Fruit fly (Drosophila melanogaster) whole organism, embryonic: ENCODE data around the gene CG33098.

ENCODE experiments used
- B-H2 ChIP-seq: fragments of 200-800 bp; sonication (Bioruptor generic); optimal IDR thresholded peaks from 2 replicates; lab custom pipeline; 2018; ENCODE audit warnings: missing biosample characterization, mild to moderate bottlenecking, missing genetic modification characterization
- CG10321 ChIP-seq: fragments of 200-800 bp; sonication (Bioruptor generic); IDR thresholded peaks from 2 replicates; pipeline ENCODE4 v1.3.6; 2022; ENCODE audit warnings: missing biosample characterization, missing genetic modification characterization
- CG10462 ChIP-seq: fragments of 200-800 bp; sonication (Bioruptor generic); optimal IDR thresholded peaks from 2 replicates; lab custom pipeline; 2016; ENCODE audit warnings: missing biosample characterization, missing genetic modification characterization
- CG10654 ChIP-seq: fragments of 200-800 bp; sonication (Bioruptor generic); optimal IDR thresholded peaks from 2 replicates; lab custom pipeline; 2016; ENCODE audit warnings: missing biosample characterization, missing genetic modification characterization
- CG11560 ChIP-seq: fragments of 200-800 bp; sonication (Bioruptor generic); IDR thresholded peaks from 3 replicates; pipeline ENCODE4 v1.3.6; 2022; ENCODE audit warnings: missing biosample characterization, missing genetic modification characterization
- CG11695 ChIP-seq: fragments of 200-800 bp; sonication (Bioruptor generic); IDR thresholded peaks from 3 replicates; pipeline ENCODE4 v1.3.6; 2022; ENCODE audit warnings: missing biosample characterization, missing genetic modification characterization
- CG1233 ChIP-seq: fragments of 200-800 bp; sonication (Bioruptor generic); optimal IDR thresholded peaks from 4 replicates; lab custom pipeline; 2018; ENCODE audit warnings: missing biosample characterization, mild to moderate bottlenecking, missing genetic modification characterization
- CG13287 ChIP-seq: fragments of 200-800 bp; sonication (Bioruptor generic); IDR thresholded peaks from 2 replicates; pipeline ENCODE4 v1.3.6; 2022; ENCODE audit warnings: missing biosample characterization, missing genetic modification characterization; ENCODE audit not compliant: partially characterized antibody
- CG15073 ChIP-seq: fragments of 200-800 bp; sonication (Bioruptor generic); optimal IDR thresholded peaks from 2 replicates; lab custom pipeline; 2016; ENCODE audit warnings: missing biosample characterization, missing genetic modification characterization
- CG17385 ChIP-seq: fragments of 200-800 bp; sonication (Bioruptor generic); optimal IDR thresholded peaks from 3 replicates; lab custom pipeline; 2018; ENCODE audit warnings: missing biosample characterization, mild to moderate bottlenecking, missing genetic modification characterization
- CG17568 ChIP-seq: fragments of 200-800 bp; sonication (Bioruptor generic); optimal IDR thresholded peaks from 2 replicates; lab custom pipeline; 2018; ENCODE audit warnings: missing biosample characterization, mild to moderate bottlenecking, missing genetic modification characterization, moderate library complexity
- CG18764 ChIP-seq: fragments of 200-800 bp; sonication (Bioruptor generic); optimal IDR thresholded peaks from 3 replicates; lab custom pipeline; 2016; ENCODE audit warnings: missing biosample characterization, missing genetic modification characterization
- CG31388 ChIP-seq: fragments of 200-800 bp; sonication (Bioruptor generic); optimal IDR thresholded peaks from 2 replicates; lab custom pipeline; 2016; ENCODE audit warnings: missing biosample characterization, missing genetic modification characterization
- CG4424 ChIP-seq: fragments of 200-800 bp; sonication (Bioruptor generic); optimal IDR thresholded peaks from 3 replicates; lab custom pipeline; 2016; ENCODE audit warnings: missing biosample characterization, missing genetic modification characterization
- CG4820 ChIP-seq: fragments of 200-800 bp; sonication (Bioruptor generic); optimal IDR thresholded peaks from 3 replicates; lab custom pipeline; 2016; ENCODE audit warnings: missing biosample characterization, missing genetic modification characterization
- CG7271 ChIP-seq: fragments of 200-800 bp; sonication (Bioruptor generic); optimal IDR thresholded peaks from 2 replicates; lab custom pipeline; 2018; ENCODE audit warnings: missing biosample characterization, mild to moderate bottlenecking, missing genetic modification characterization, moderate library complexity
- CG7745 ChIP-seq: fragments of 200-800 bp; sonication (Bioruptor generic); optimal IDR thresholded peaks from 2 replicates; lab custom pipeline; 2018; ENCODE audit warnings: missing biosample characterization, mild to moderate bottlenecking, missing genetic modification characterization, moderate library complexity
- CG7928 ChIP-seq: fragments of 200-800 bp; sonication (Bioruptor generic); optimal IDR thresholded peaks from 2 replicates; lab custom pipeline; 2017; ENCODE audit warnings: missing biosample characterization, mild to moderate bottlenecking, missing genetic modification characterization
- CG7963 ChIP-seq: fragments of 200-800 bp; sonication (Bioruptor generic); IDR thresholded peaks from 3 replicates; pipeline ENCODE4 v1.3.6; 2022; ENCODE audit warnings: missing biosample characterization, missing genetic modification characterization; ENCODE audit not compliant: partially characterized antibody
- Chrac-16 ChIP-seq: fragments of 200-800 bp; sonication (Bioruptor generic); optimal IDR thresholded peaks from 3 replicates; lab custom pipeline; 2016; ENCODE audit warnings: missing biosample characterization, missing genetic modification characterization
- Deaf1 ChIP-seq: fragments of 200-800 bp; optimal IDR thresholded peaks from 3 replicates; lab custom pipeline; 2019; ENCODE audit warnings: missing biosample characterization, mild to moderate bottlenecking, missing genetic modification characterization, moderate library complexity
- Fer1 ChIP-seq: fragments of 200-800 bp; sonication (Bioruptor generic); optimal IDR thresholded peaks from 2 replicates; lab custom pipeline; 2017; ENCODE audit warnings: missing biosample characterization, mild to moderate bottlenecking, missing genetic modification characterization
- Gsc ChIP-seq: fragments of 200-800 bp; sonication (Bioruptor generic); IDR thresholded peaks from 2 replicates; pipeline ENCODE4 v1.3.6; 2022; ENCODE audit warnings: missing biosample characterization, missing genetic modification characterization
- Hmr ChIP-seq: fragments of 200-800 bp; sonication (Bioruptor generic); optimal IDR thresholded peaks from 3 replicates; lab custom pipeline; 2017; ENCODE audit warnings: mild to moderate bottlenecking, missing biosample characterization, missing genetic modification reagents, missing genetic modification characterization
- Lim3 ChIP-seq: fragments of 200-800 bp; sonication (Bioruptor generic); IDR thresholded peaks from 2 replicates; pipeline ENCODE4 v1.3.6; 2022; ENCODE audit warnings: missing biosample characterization, missing genetic modification characterization
- MBD-R2 ChIP-seq: fragments of 200-800 bp; sonication (Bioruptor generic); IDR thresholded peaks from 2 replicates; pipeline ENCODE4 v1.3.6; 2022; ENCODE audit warnings: missing biosample characterization, missing genetic modification characterization
- NC2β ChIP-seq: fragments of 200-800 bp; sonication (Bioruptor generic); optimal IDR thresholded peaks from 2 replicates; lab custom pipeline; 2016; ENCODE audit warnings: missing biosample characterization, missing genetic modification characterization
- NFAT ChIP-seq: fragments of 200-800 bp; sonication (Bioruptor generic); IDR thresholded peaks from 2 replicates; pipeline ENCODE4 v1.3.6; 2022; ENCODE audit warnings: missing biosample characterization, missing genetic modification characterization
- NfI ChIP-seq: fragments of 200-800 bp; sonication (Bioruptor generic); optimal IDR thresholded peaks from 3 replicates; lab custom pipeline; 2018; ENCODE audit warnings: missing biosample characterization, mild to moderate bottlenecking, missing genetic modification characterization, moderate library complexity
- amos ChIP-seq: fragments of 200-800 bp; sonication (Bioruptor generic); IDR thresholded peaks from 2 replicates; pipeline ENCODE4 v1.3.6; 2022; ENCODE audit warnings: missing biosample characterization, missing genetic modification characterization; ENCODE audit not compliant: partially characterized antibody
- ara ChIP-seq: fragments of 200-800 bp; sonication (Bioruptor generic); IDR thresholded peaks from 2 replicates; pipeline ENCODE4 v1.3.6; 2022; ENCODE audit warnings: missing biosample characterization, missing genetic modification characterization
- bcd ChIP-seq: fragments of 200-800 bp; sonication (Bioruptor generic); optimal IDR thresholded peaks from 2 replicates; lab custom pipeline; 2017; ENCODE audit warnings: missing biosample characterization, mild to moderate bottlenecking, missing genetic modification characterization
- cad ChIP-seq: fragments of >200 bp; optimal IDR thresholded peaks from 2 replicates; lab custom pipeline; 2017; ENCODE audit warnings: missing biosample characterization, missing genetic modification characterization
- crp ChIP-seq, 2 experiments: fragments of 200-800 bp; sonication (Bioruptor generic); optimal IDR thresholded peaks; 2 replicates in 1 of 2; 3 replicates in 1 of 2; lab custom pipeline; 2017; ENCODE audit warnings: missing biosample characterization in 2 of 2, missing genetic modification characterization in 2 of 2, mild to moderate bottlenecking in 1 of 2, moderate library complexity in 1 of 2
- dimm ChIP-seq: fragments of 200-800 bp; sonication (Bioruptor generic); IDR thresholded peaks from 2 replicates; pipeline ENCODE4 v1.3.6; 2022; ENCODE audit warnings: missing biosample characterization, missing genetic modification characterization
- eyg ChIP-seq: fragments of 200-800 bp; sonication (Bioruptor generic); optimal IDR thresholded peaks from 3 replicates; lab custom pipeline; 2016; ENCODE audit warnings: missing biosample characterization, missing genetic modification characterization
- hbn ChIP-seq: fragments of 200-800 bp; sonication (Bioruptor generic); IDR thresholded peaks from 2 replicates; pipeline ENCODE4 v1.3.6; 2022; ENCODE audit warnings: missing biosample characterization, missing genetic modification characterization; ENCODE audit not compliant: partially characterized antibody
- pan ChIP-seq, 4 experiments: fragments of >200 bp in 3 of 4; fragments of 200-800 bp in 1 of 4; sonication (Bioruptor generic) in 1 of 4; optimal IDR thresholded peaks in 3 of 4; IDR thresholded peaks in 1 of 4; 2 replicates each; pipeline versions ENCODE4 v1.3.6 to Lab custom; 2017 to 2022; ENCODE audit warnings: missing biosample characterization in 2 of 4, missing genetic modification characterization in 2 of 4, mixed read lengths in 1 of 4
- pita ChIP-seq: fragments of 200-800 bp; sonication (Bioruptor generic); optimal IDR thresholded peaks from 2 replicates; lab custom pipeline; 2017; ENCODE audit warnings: missing biosample characterization, mild to moderate bottlenecking, missing genetic modification characterization
- pros ChIP-seq: fragments of 200-800 bp; sonication (Bioruptor generic); optimal IDR thresholded peaks from 3 replicates; lab custom pipeline; 2019; ENCODE audit warnings: missing biosample characterization, mild to moderate bottlenecking, missing genetic modification characterization, moderate library complexity
- repo ChIP-seq: fragments of 200-800 bp; sonication (Bioruptor generic); optimal IDR thresholded peaks from 2 replicates; lab custom pipeline; 2016; ENCODE audit warnings: missing biosample characterization, missing genetic modification characterization
- sc ChIP-seq, 3 experiments: fragments of >200 bp in 2 of 3; fragments of 200-800 bp in 1 of 3; sonication (Bioruptor generic) in 1 of 3; optimal IDR thresholded peaks; 2 replicates in 2 of 3; 3 replicates in 1 of 3; lab custom pipeline; 2017; ENCODE audit warnings: mild to moderate bottlenecking in 1 of 3, missing biosample characterization in 1 of 3, missing genetic modification characterization in 1 of 3, missing genetic modification reagents in 1 of 3
- sna ChIP-seq: fragments of 200-800 bp; sonication (Bioruptor generic); IDR thresholded peaks from 2 replicates; pipeline ENCODE4 v1.3.6; 2022; ENCODE audit warnings: missing biosample characterization, missing genetic modification characterization; ENCODE audit not compliant: partially characterized antibody
- sqz ChIP-seq: fragments of 200-800 bp; sonication (Bioruptor generic); optimal IDR thresholded peaks from 3 replicates; lab custom pipeline; 2018; ENCODE audit warnings: missing biosample characterization, mild to moderate bottlenecking, missing genetic modification characterization
- stc ChIP-seq: fragments of 200-800 bp; sonication (Bioruptor generic); IDR thresholded peaks from 2 replicates; pipeline ENCODE4 v1.3.6; 2022; ENCODE audit warnings: missing biosample characterization, missing genetic modification characterization
- stwl ChIP-seq: fragments of 200-800 bp; sonication (Bioruptor generic); optimal IDR thresholded peaks from 3 replicates; lab custom pipeline; 2018; ENCODE audit warnings: missing biosample characterization, mild to moderate bottlenecking, missing genetic modification characterization, moderate library complexity
- tgo ChIP-seq: fragments of 200-800 bp; sonication (Bioruptor generic); IDR thresholded peaks from 3 replicates; pipeline ENCODE4 v1.3.6; 2022; ENCODE audit warnings: missing biosample characterization, missing genetic modification characterization
- unc-4 ChIP-seq: fragments of 200-800 bp; sonication (Bioruptor generic); IDR thresholded peaks from 2 replicates; pipeline ENCODE4 v1.3.6; 2022; ENCODE audit warnings: missing biosample characterization, missing genetic modification characterization; ENCODE audit not compliant: partially characterized antibody
- zen ChIP-seq: fragments of 200-800 bp; sonication (Bioruptor generic); optimal IDR thresholded peaks from 3 replicates; lab custom pipeline; 2018; ENCODE audit warnings: missing biosample characterization, mild to moderate bottlenecking, missing genetic modification characterization, moderate library complexity

CG33098 gene

dm6 chr3R:12350497-12350896 is 36.5 kb upstream of the CG33098 start, which contains the start of gene CG10038 (continued):
- TF ChIP-seq pros (GFP tag; lab: Kevin White, UChicago) (no peak), tgo (GFP tag; lab: Robert Waterston, UW) (no peak), NfI (peak; percentile 48), CG17385 (no peak), Chrac-16 (peak; percentile 16), MBD-R2 (GFP tag; lab: Robert Waterston, UW) (peak; percentile 100), dimm (GFP tag; lab: Robert Waterston, UW) (no peak), CG7928 (peak; percentile 47), CG7271 (tag; lab: Kevin White, UChicago) (no peak), stc (GFP tag; lab: Robert Waterston, UW) (no peak), Hmr (GFP tag; lab: Kevin White, UChicago) (peak; percentile 54), cad (GFP tag; lab: Kevin White, UChicago) (no peak), hbn (GFP tag; lab: Robert Waterston, UW) (peak; percentile 90), bcd (peak; percentile 41), crp (GFP tag; optimal IDR thresholded peaks at IDR 0.05; lab: Kevin White, UChicago) (peak in 1 of 2 experiments; percentile 23), CG13287 (peak; percentile 97), Lim3 (GFP tag; lab: Robert Waterston, UW) (no peak), CG10462 (GFP tag; lab: Kevin White, UChicago) (no peak), Fer1 (GFP tag; lab: Kevin White, UChicago) (peak; percentile 41), CG18764 (GFP tag; lab: Kevin White, UChicago) (peak; percentile 13), Gsc (GFP tag; lab: Robert Waterston, UW) (no peak), repo (GFP tag; lab: Kevin White, UChicago) (no peak), stwl (tag; lab: Kevin White, UChicago) (peak; percentile 87), NC2β (GFP tag; lab: Kevin White, UChicago) (no peak), amos (GFP tag; lab: Robert Waterston, UW) (peak; percentile 97), Deaf1 (tag; lab: Kevin White, UChicago) (no peak), CG17568 (no peak), ara (0 out of 2 replicates have a peak, but pooled peaks have one; percentile 28), sqz (GFP tag; lab: Kevin White, UChicago) (peak; percentile 28), sna (GFP tag; lab: Robert Waterston, UW) (peak; percentile 89), CG1233 (GFP tag; lab: Kevin White, UChicago) (no peak), CG15073 (GFP tag; lab: Kevin White, UChicago) (no peak), CG10654 (GFP tag; lab: Kevin White, UChicago) (peak; percentile 3), unc-4 (GFP tag; lab: Robert Waterston, UW) (peak; percentile 94), CG4424 (GFP tag; lab: Kevin White, UChicago) (peak; percentile 36), CG4820 (GFP tag; lab: Kevin White, UChicago) (no peak), CG31388 (no peak), CG11560 (no peak; the same call in 2 of the 3 replicates), CG7963 (GFP tag; lab: Robert Waterston, UW) (peak; percentile 86), pita (GFP tag; lab: Kevin White, UChicago) (no peak), zen (no peak), sc (optimal IDR thresholded peaks at IDR 0.05; lab: Kevin White, UChicago) (no peak), sc (GFP tag; optimal IDR thresholded peaks at IDR 0.05; lab: Kevin White, UChicago) (no peak), pan (optimal IDR thresholded peaks at IDR 0.05; lab: Kevin White, UChicago) (no peak), pan (GFP tag; optimal IDR thresholded peaks at IDR 0.05 in 1 of 2, IDR thresholded peaks at IDR 0.05 in 1 of 2) (no peak), NFAT (GFP tag; lab: Robert Waterston, UW) (no peak; the same call in 1 of the 2 replicates), CG10321 (GFP tag; lab: Robert Waterston, UW) (no peak), B-H2 (GFP tag; lab: Kevin White, UChicago) (no peak), CG11695 (GFP tag; lab: Robert Waterston, UW) (no peak), CG7745 (tag; lab: Kevin White, UChicago) (no peak), eyg (GFP tag; lab: Kevin White, UChicago) (no peak)
